Fruit fly (Drosophila melanogaster) whole organism, embryonic: ENCODE data around the gene drpr.

Experiments
- ATbp ChIP-seq: fragments of 200-800 bp; sonication (Bioruptor generic); optimal IDR thresholded peaks from 2 replicates; lab custom pipeline; 2017; ENCODE audit warnings: missing biosample characterization, mild to moderate bottlenecking, missing genetic modification characterization, missing genetic modification reagents
- Aef1 ChIP-seq: fragments of 200-800 bp; sonication (Bioruptor generic); IDR thresholded peaks from 3 replicates; pipeline ENCODE4 v1.3.6; 2022; ENCODE audit warnings: missing biosample characterization, missing genetic modification characterization
- Atf6 ChIP-seq: fragments of 200-800 bp; sonication (Bioruptor generic); IDR thresholded peaks from 2 replicates; pipeline ENCODE4 v1.3.6; 2022; ENCODE audit warnings: missing biosample characterization, missing genetic modification characterization
- BEAF-32 ChIP-seq: fragments of 200-800 bp; sonication (Bioruptor generic); optimal IDR thresholded peaks from 3 replicates; lab custom pipeline; 2017; ENCODE audit warnings: missing biosample characterization, missing genetic modification characterization, mild to moderate bottlenecking, moderate library complexity, missing genetic modification reagents
- BtbVII ChIP-seq: fragments of 200-800 bp; sonication (Bioruptor generic); optimal IDR thresholded peaks from 3 replicates; lab custom pipeline; 2017; ENCODE audit warnings: missing biosample characterization, mild to moderate bottlenecking, missing genetic modification characterization
- CG10431 ChIP-seq: fragments of 200-800 bp; sonication (Bioruptor generic); optimal IDR thresholded peaks from 3 replicates; lab custom pipeline; 2018; ENCODE audit warnings: missing biosample characterization, mild to moderate bottlenecking, missing genetic modification characterization
- CG14014 ChIP-seq: fragments of 200-800 bp; sonication (Bioruptor generic); IDR thresholded peaks from 2 replicates; pipeline ENCODE4 v1.3.6; 2022; ENCODE audit warnings: missing biosample characterization, missing genetic modification characterization
- CG15073 ChIP-seq: fragments of 200-800 bp; sonication (Bioruptor generic); optimal IDR thresholded peaks from 2 replicates; lab custom pipeline; 2016; ENCODE audit warnings: missing biosample characterization, missing genetic modification characterization
- CG15514 ChIP-seq: fragments of 200-800 bp; sonication (Bioruptor generic); optimal IDR thresholded peaks from 3 replicates; lab custom pipeline; 2017; ENCODE audit warnings: missing biosample characterization, missing genetic modification characterization, mild to moderate bottlenecking, moderate library complexity, missing genetic modification reagents
- CG1832 ChIP-seq: fragments of 200-800 bp; sonication (Bioruptor generic); optimal IDR thresholded peaks from 2 replicates; lab custom pipeline; 2017; ENCODE audit warnings: missing biosample characterization, mild to moderate bottlenecking, missing genetic modification characterization, inconsistent platforms
- CG2129 ChIP-seq: fragments of 200-800 bp; sonication (Bioruptor generic); IDR thresholded peaks from 2 replicates; pipeline ENCODE4 v1.3.6; 2022; ENCODE audit warnings: missing biosample characterization, missing genetic modification characterization; ENCODE audit not compliant: partially characterized antibody
- CG30020 ChIP-seq: fragments of 200-800 bp; optimal IDR thresholded peaks from 2 replicates; lab custom pipeline; 2019; ENCODE audit warnings: missing biosample characterization, mild to moderate bottlenecking, missing genetic modification characterization, moderate library complexity
- CG34376 ChIP-seq: fragments of 200-800 bp; sonication (Bioruptor generic); optimal IDR thresholded peaks from 2 replicates; lab custom pipeline; 2018; ENCODE audit warnings: missing biosample characterization, mild to moderate bottlenecking, missing genetic modification characterization
- CG43689 ChIP-seq: fragments of 200-800 bp; sonication (Bioruptor generic); IDR thresholded peaks from 2 replicates; pipeline ENCODE4 v1.3.6; 2022; ENCODE audit warnings: missing biosample characterization, missing genetic modification characterization
- CG6683 ChIP-seq: fragments of 200-800 bp; sonication (Bioruptor generic); optimal IDR thresholded peaks from 2 replicates; lab custom pipeline; 2017; ENCODE audit warnings: missing biosample characterization, mild to moderate bottlenecking, missing genetic modification characterization, missing genetic modification reagents
- CG6791 ChIP-seq: fragments of 200-800 bp; sonication (Bioruptor generic); IDR thresholded peaks from 3 replicates; pipeline ENCODE4 v1.3.6; 2022; ENCODE audit warnings: missing biosample characterization, missing genetic modification characterization; ENCODE audit not compliant: partially characterized antibody
- CG8478 ChIP-seq: fragments of >200 bp; optimal IDR thresholded peaks from 2 replicates; lab custom pipeline; 2018
- CG9609 ChIP-seq: fragments of 200-800 bp; sonication (Bioruptor generic); optimal IDR thresholded peaks from 3 replicates; lab custom pipeline; 2016; ENCODE audit warnings: missing biosample characterization, missing genetic modification characterization
- CG9876 ChIP-seq: fragments of 200-800 bp; sonication (Bioruptor generic); optimal IDR thresholded peaks from 2 replicates; lab custom pipeline; 2016; ENCODE audit warnings: missing biosample characterization, missing genetic modification characterization
- CHES-1-like ChIP-seq: fragments of 200-800 bp; sonication (Bioruptor generic); optimal IDR thresholded peaks from 2 replicates; lab custom pipeline; 2016; ENCODE audit warnings: missing biosample characterization, missing genetic modification characterization
- CTCF ChIP-seq: fragments of 200-800 bp; sonication (Bioruptor generic); optimal IDR thresholded peaks from 2 replicates; lab custom pipeline; 2017; ENCODE audit warnings: missing biosample characterization, mild to moderate bottlenecking, missing genetic modification characterization, moderate library complexity
- ERR ChIP-seq: fragments of 200-800 bp; sonication (Bioruptor generic); optimal IDR thresholded peaks from 2 replicates; lab custom pipeline; 2016; ENCODE audit warnings: missing biosample characterization, missing genetic modification characterization
- Fer1 ChIP-seq: fragments of 200-800 bp; sonication (Bioruptor generic); optimal IDR thresholded peaks from 2 replicates; lab custom pipeline; 2017; ENCODE audit warnings: missing biosample characterization, mild to moderate bottlenecking, missing genetic modification characterization
- Hr51 ChIP-seq, 2 experiments: fragments of 200-800 bp; sonication (Bioruptor generic); optimal IDR thresholded peaks; 2 replicates in 1 of 2; 3 replicates in 1 of 2; lab custom pipeline; 2016 to 2018; ENCODE audit warnings: missing biosample characterization in 2 of 2, missing genetic modification characterization in 2 of 2, mild to moderate bottlenecking in 1 of 2, moderate library complexity in 1 of 2
- Lpt ChIP-seq: fragments of >200 bp; optimal IDR thresholded peaks from 2 replicates; lab custom pipeline; 2018; ENCODE audit warnings: missing biosample characterization, missing genetic modification characterization
- Mad ChIP-seq: fragments of 200-800 bp; sonication (Bioruptor generic); optimal IDR thresholded peaks from 2 replicates; lab custom pipeline; 2016; ENCODE audit warnings: missing biosample characterization, missing genetic modification characterization
- NC2α ChIP-seq: fragments of 200-800 bp; sonication (Bioruptor generic); optimal IDR thresholded peaks from 2 replicates; lab custom pipeline; 2016; ENCODE audit warnings: missing biosample characterization, missing genetic modification characterization
- Oli ChIP-seq: fragments of 200-800 bp; sonication (Bioruptor generic); optimal IDR thresholded peaks from 2 replicates; lab custom pipeline; 2018; ENCODE audit warnings: missing biosample characterization, mild to moderate bottlenecking, missing genetic modification characterization, moderate library complexity
- Ravus ChIP-seq: fragments of 200-800 bp; sonication (Bioruptor generic); IDR thresholded peaks from 2 replicates; pipeline ENCODE4 v1.3.6; 2022; ENCODE audit warnings: missing biosample characterization, missing genetic modification characterization
- TFAM ChIP-seq: fragments of 200-800 bp; sonication (Bioruptor generic); optimal IDR thresholded peaks from 2 replicates; lab custom pipeline; 2017; ENCODE audit warnings: missing biosample characterization, missing genetic modification characterization, inconsistent platforms
- abd-A ChIP-seq: fragments of 200-800 bp; sonication (Bioruptor generic); optimal IDR thresholded peaks from 3 replicates; lab custom pipeline; 2019; ENCODE audit warnings: missing biosample characterization, mild to moderate bottlenecking, missing genetic modification characterization, moderate library complexity
- amos ChIP-seq: fragments of 200-800 bp; sonication (Bioruptor generic); IDR thresholded peaks from 2 replicates; pipeline ENCODE4 v1.3.6; 2022; ENCODE audit warnings: missing biosample characterization, missing genetic modification characterization; ENCODE audit not compliant: partially characterized antibody
- bsh ChIP-seq, 2 experiments: fragments of 200-800 bp; sonication (Bioruptor generic); optimal IDR thresholded peaks; 2 replicates each; lab custom pipeline; 2017 to 2018; ENCODE audit warnings: mild to moderate bottlenecking in 2 of 2, missing biosample characterization in 2 of 2, missing genetic modification characterization in 2 of 2, moderate library complexity in 1 of 2
- ci ChIP-seq: fragments of 200-800 bp; sonication (Bioruptor generic); IDR thresholded peaks from 3 replicates; pipeline ENCODE4 v1.3.6; 2022; ENCODE audit warnings: missing biosample characterization, missing genetic modification characterization
- crp ChIP-seq, 2 experiments: fragments of 200-800 bp; sonication (Bioruptor generic); optimal IDR thresholded peaks; 2 replicates in 1 of 2; 3 replicates in 1 of 2; lab custom pipeline; 2017; ENCODE audit warnings: missing biosample characterization in 2 of 2, missing genetic modification characterization in 2 of 2, mild to moderate bottlenecking in 1 of 2, moderate library complexity in 1 of 2
- dm ChIP-seq: fragments of 200-800 bp; sonication (Bioruptor generic); optimal IDR thresholded peaks from 3 replicates; lab custom pipeline; 2016; ENCODE audit warnings: missing biosample characterization, missing genetic modification characterization
- dpn ChIP-seq, 2 experiments: fragments of 200-800 bp; sonication (Bioruptor generic); optimal IDR thresholded peaks; 3 replicates each; lab custom pipeline; 2016; ENCODE audit warnings: missing biosample characterization in 2 of 2, missing genetic modification characterization in 2 of 2
- esg ChIP-seq: fragments of 200-800 bp; sonication (Bioruptor generic); conservative IDR thresholded peaks from 2 replicates; pipeline ENCODE4 v1.3.6; 2022; ENCODE audit warnings: missing biosample characterization, missing genetic modification characterization
- fd96Cb ChIP-seq: fragments of 200-800 bp; sonication (Bioruptor generic); optimal IDR thresholded peaks from 2 replicates; lab custom pipeline; 2018; ENCODE audit warnings: missing biosample characterization, mild to moderate bottlenecking, missing genetic modification characterization, moderate library complexity
- fru ChIP-seq: fragments of >200 bp; optimal IDR thresholded peaks from 2 replicates; lab custom pipeline; 2017
- lmd ChIP-seq: fragments of 200-800 bp; sonication (Bioruptor generic); IDR thresholded peaks from 2 replicates; pipeline ENCODE4 v1.3.6; 2022; ENCODE audit warnings: missing biosample characterization, missing genetic modification characterization
- nau ChIP-seq: fragments of 200-800 bp; sonication (Bioruptor generic); optimal IDR thresholded peaks from 3 replicates; lab custom pipeline; 2017; ENCODE audit warnings: missing biosample characterization, mild to moderate bottlenecking, missing genetic modification characterization, missing genetic modification reagents
- nerfin-1 ChIP-seq: fragments of 200-800 bp; sonication (Bioruptor generic); optimal IDR thresholded peaks from 3 replicates; lab custom pipeline; 2019; ENCODE audit warnings: missing biosample characterization, mild to moderate bottlenecking, missing genetic modification characterization, moderate library complexity
- pb ChIP-seq: fragments of 200-800 bp; sonication (Bioruptor generic); optimal IDR thresholded peaks from 3 replicates; lab custom pipeline; 2016; ENCODE audit warnings: missing biosample characterization, missing genetic modification characterization
- row ChIP-seq: fragments of 200-800 bp; sonication (Bioruptor generic); IDR thresholded peaks from 3 replicates; pipeline ENCODE4 v1.3.6; 2022; ENCODE audit warnings: missing biosample characterization, missing genetic modification characterization
- sd ChIP-seq: fragments of 200-800 bp; sonication (Bioruptor generic); optimal IDR thresholded peaks from 3 replicates; lab custom pipeline; 2018; ENCODE audit warnings: missing biosample characterization, mild to moderate bottlenecking, missing genetic modification characterization, moderate library complexity
- slbo ChIP-seq: fragments of 200-800 bp; sonication (Bioruptor generic); IDR thresholded peaks from 2 replicates; pipeline ENCODE4 v1.3.6; 2022; ENCODE audit warnings: missing biosample characterization, missing genetic modification characterization
- ttk ChIP-seq: fragments of 200-800 bp; sonication (Bioruptor generic); IDR thresholded peaks from 2 replicates; pipeline ENCODE4 v2.1.2; 2022; ENCODE audit warnings: missing biosample characterization, missing genetic modification characterization
- tx ChIP-seq: fragments of 200-800 bp; sonication (Bioruptor generic); optimal IDR thresholded peaks from 2 replicates; lab custom pipeline; 2016; ENCODE audit warnings: missing biosample characterization, missing genetic modification characterization
- zf30C ChIP-seq: fragments of 200-800 bp; sonication (Bioruptor generic); optimal IDR thresholded peaks from 3 replicates; lab custom pipeline; 2018; ENCODE audit warnings: missing biosample characterization, mild to moderate bottlenecking, missing genetic modification characterization
- zfh1 ChIP-seq: fragments of 200-800 bp; sonication (Bioruptor generic); IDR thresholded peaks from 3 replicates; pipeline ENCODE4 v1.3.6; 2022; ENCODE audit warnings: missing biosample characterization, missing genetic modification characterization

drpr gene

dm6 chr3L:1668504-1668903 lies 62.4 kb downstream of the drpr start, which contains the start of gene RpL23A (continued):
- TF ChIP-seq CHES-1-like (GFP tag; lab: Kevin White, UChicago) (peak; percentile 98), CG14014 (peak; percentile 94), CG9609 (GFP tag; lab: Kevin White, UChicago) (peak; percentile 98), crp (GFP tag; optimal IDR thresholded peaks at IDR 0.05; lab: Kevin White, UChicago) (peak in 1 of 2 experiments; percentile 73), CG9876 (GFP tag; lab: Kevin White, UChicago) (peak; percentile 98), zfh1 (GFP tag; lab: Robert Waterston, UW) (peak; percentile 98), ttk (GFP tag; lab: Robert Waterston, UW) (peak; percentile 94), CG8478 (lab: Kevin White, UChicago) (peak; percentile 54), Lpt (no peak), row (GFP tag; lab: Robert Waterston, UW) (peak; percentile 73), Fer1 (GFP tag; lab: Kevin White, UChicago) (peak; percentile 98), nau (GFP tag; lab: Kevin White, UChicago) (peak; percentile 94), CG15073 (GFP tag; lab: Kevin White, UChicago) (peak; percentile 22), pb (GFP tag; lab: Kevin White, UChicago) (peak; percentile 97), zf30C (peak; percentile 59), TFAM (GFP tag; lab: Kevin White, UChicago) (peak; percentile 83), ERR (peak; percentile 95), sd (tag; lab: Kevin White, UChicago) (peak; percentile 92), CTCF (GFP tag; lab: Kevin White, UChicago) (peak; percentile 65), dm (GFP tag; lab: Kevin White, UChicago) (peak; percentile 99), amos (GFP tag; lab: Robert Waterston, UW) (peak; percentile 73), Oli (tag; lab: Kevin White, UChicago) (peak; percentile 79), NC2α (GFP tag; lab: Kevin White, UChicago) (peak; percentile 92), BtbVII (GFP tag; lab: Kevin White, UChicago) (peak; percentile 92), CG43689 (GFP tag; lab: Robert Waterston, UW) (peak; percentile 90), CG2129 (no peak), ci (GFP tag; lab: Robert Waterston, UW) (peak; percentile 99), ATbp (GFP tag; lab: Kevin White, UChicago) (peak; percentile 93), slbo (GFP tag; lab: Robert Waterston, UW) (peak; percentile 96), Atf6 (GFP tag; lab: Robert Waterston, UW) (peak; percentile 92), tx (GFP tag; lab: Kevin White, UChicago) (peak; percentile 92), CG30020 (tag; lab: Kevin White, UChicago) (peak; percentile 82), Ravus (peak; percentile 62), BEAF-32 (GFP tag; lab: Kevin White, UChicago) (peak; percentile 67), CG1832 (GFP tag; lab: Kevin White, UChicago) (no peak), nerfin-1 (tag; lab: Kevin White, UChicago) (peak; percentile 90), fru (lab: Kevin White, UChicago) (no peak), CG10431 (peak; percentile 92), abd-A (tag; lab: Kevin White, UChicago) (peak; percentile 62), lmd (GFP tag; lab: Robert Waterston, UW) (peak; percentile 91), CG6683 (peak; percentile 95), Mad (GFP tag; lab: Kevin White, UChicago) (peak; percentile 97), CG15514 (GFP tag; lab: Kevin White, UChicago) (peak; percentile 96), fd96Cb (tag; lab: Kevin White, UChicago) (peak; percentile 74), Aef1 (GFP tag; lab: Robert Waterston, UW) (peak; percentile 93), dpn (GFP tag; optimal IDR thresholded peaks at IDR 0.05; lab: Kevin White, UChicago) (peak; percentile 93 to 98), CG6791 (peak; percentile 66; the same call in 2 of the 3 replicates), esg (GFP tag; lab: Robert Waterston, UW) (peak; percentile 66), bsh (GFP tag; optimal IDR thresholded peaks at IDR 0.05; lab: Kevin White, UChicago) (peak in 1 of 2 experiments; percentile 86), Hr51 (GFP tag; optimal IDR thresholded peaks at IDR 0.05; lab: Kevin White, UChicago) (peak; percentile 79 to 97), CG34376 (GFP tag; lab: Kevin White, UChicago) (peak; percentile 97)
